Worm (Caenorhabditis elegans) whole organism, L4/young adult: ENCODE results near the gene mbk-2.

Experiments
- W03F9.2 ChIP-seq: fragments of 150-350 bp; optimal IDR thresholded peaks from 2 replicates; lab custom pipeline; 2014; ENCODE audit warnings: missing biosample characterization, missing genetic modification characterization
- him-1 ChIP-seq: sonication (generic microtip); optimal IDR thresholded peaks from 2 replicates; lab custom pipeline; 2016; ENCODE audit warnings: missing genotype, missing genetic modification reagents, missing genetic modification characterization, missing compliant biosample characterization

- TF ChIP-seq him-1, result no peak
- TF ChIP-seq W03F9.2 (tag; lab: Kevin White, UChicago), result no peak
Measured at ce11 chrIV:12985961-12986360, 23.0 kb upstream of the mbk-2 start, which contains the start of gene K10D11.3.
